Worm (Caenorhabditis elegans): ENCODE data around the gene T05A8.7.

- TF ChIP-seq elt-2 (tag; optimal IDR thresholded peaks at IDR 0.05) (no peak), ama-1 (optimal IDR thresholded peaks at IDR 0.05) (no peak), snpc-4 (tag; optimal IDR thresholded peaks at IDR 0.05) (no peak), tbx-2 (tag; optimal IDR thresholded peaks at IDR 0.05) (no peak), hlh-17 (GFP tag; optimal IDR thresholded peaks at IDR 0.05; ENCODE audit: borderline replicate concordance) (no peak), mep-1 (tag; optimal IDR thresholded peaks at IDR 0.05) (no peak), efl-3 (GFP tag; optimal IDR thresholded peaks at IDR 0.05) (no peak), fos-1 (tag; optimal IDR thresholded peaks at IDR 0.05) (no peak), egl-27 (tag; optimal IDR thresholded peaks at IDR 0.05) (no peak), skn-1 (tag; optimal IDR thresholded peaks at IDR 0.05) (no peak), dpl-1 (GFP tag; optimal IDR thresholded peaks at IDR 0.05) (no peak), ceh-82 (tag; optimal IDR thresholded peaks at IDR 0.05) (no peak)
Observed at ce11 chrII:2773534-2773933, 31.4 kb upstream of the T05A8.7 start, which contains the start of gene sdz-9.

Measured in whole organism, L1 larva.